Fruit fly (Drosophila melanogaster): Measurements from ENCODE around the gene SP1029.

DNA sequence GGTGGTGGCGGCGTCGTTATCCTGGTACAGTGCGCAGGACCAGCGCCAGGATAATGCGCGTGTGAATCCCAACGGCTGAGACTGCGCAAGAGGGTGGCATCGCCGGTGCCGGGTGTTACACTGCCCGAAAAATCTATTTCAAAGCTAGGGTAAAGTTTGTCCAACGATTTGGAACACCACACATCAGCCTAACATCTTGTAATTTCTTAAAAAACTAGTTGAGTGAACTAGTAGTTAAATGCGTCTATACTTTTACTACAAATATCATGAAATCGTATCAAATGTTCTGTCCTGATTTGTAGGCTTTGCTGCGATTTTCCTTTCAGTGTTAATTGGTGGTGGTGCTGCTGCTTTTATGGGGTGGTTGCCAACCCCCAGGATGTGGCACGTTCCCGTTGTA is 14.8 kb upstream of the SP1029 start:
- no peak for TF ChIP-seq D1 (tag; optimal IDR thresholded peaks at IDR 0.05)
- TF ChIP-seq CG32121 (GFP tag; IDR thresholded peaks at IDR 0.05), result no peak
- no peak for TF ChIP-seq CG14655 (GFP tag; optimal IDR thresholded peaks at IDR 0.05)
- no peak for TF ChIP-seq EcR (GFP tag; optimal IDR thresholded peaks at IDR 0.05)
